Worm (Caenorhabditis elegans) whole organism, L3 larva: Measurements from ENCODE around the gene srx-60.

Source experiments
- R02D3.7 ChIP-seq: fragments of 150-350 bp; optimal IDR thresholded peaks from 2 replicates; lab custom pipeline; 2014; ENCODE audit warnings: missing biosample characterization, missing genetic modification characterization
- nhr-12 ChIP-seq: fragments of 150-350 bp; optimal IDR thresholded peaks from 2 replicates; lab custom pipeline; 2014; ENCODE audit warnings: missing biosample characterization, missing genetic modification characterization

ce11 chrV:7417018-7417716 is 16.5 kb downstream of the srx-60 start, which contains the start of gene srw-67:
- TF ChIP-seq nhr-12 (tag; lab: Kevin White, UChicago) = no peak
- no peak for TF ChIP-seq R02D3.7 (tag; lab: Kevin White, UChicago)
